Fruit fly (Drosophila melanogaster) whole organism, embryonic: ENCODE data around the gene ATPsynepsilonL.

Experiments
- B-H1 ChIP-seq: fragments of 200-800 bp; sonication (Bioruptor generic); IDR thresholded peaks from 3 replicates; pipeline ENCODE4 v1.3.6; 2022; ENCODE audit warnings: missing biosample characterization, missing genetic modification characterization
- C15 ChIP-seq: fragments of 200-800 bp; sonication (Bioruptor generic); IDR thresholded peaks from 3 replicates; pipeline ENCODE4 v1.3.6; 2022; ENCODE audit warnings: missing biosample characterization, missing genetic modification characterization
- CG12155 ChIP-seq: fragments of 200-800 bp; sonication (Bioruptor generic); optimal IDR thresholded peaks from 3 replicates; lab custom pipeline; 2016; ENCODE audit warnings: missing biosample characterization, missing genetic modification characterization
- CG13775 ChIP-seq: fragments of 200-800 bp; sonication (Bioruptor generic); optimal IDR thresholded peaks from 3 replicates; lab custom pipeline; 2017; ENCODE audit warnings: missing biosample characterization, mild to moderate bottlenecking, missing genetic modification characterization
- CG14710 ChIP-seq: fragments of 200-800 bp; sonication (Bioruptor generic); optimal IDR thresholded peaks from 3 replicates; lab custom pipeline; 2019; ENCODE audit warnings: missing biosample characterization, mild to moderate bottlenecking, missing genetic modification characterization, moderate library complexity
- CG1602 ChIP-seq: fragments of 200-800 bp; sonication (Bioruptor generic); optimal IDR thresholded peaks from 3 replicates; lab custom pipeline; 2016; ENCODE audit warnings: missing biosample characterization, missing genetic modification characterization
- CG16813 ChIP-seq: fragments of 200-800 bp; sonication (Bioruptor generic); IDR thresholded peaks from 3 replicates; pipeline ENCODE4 v1.3.6; 2022; ENCODE audit warnings: missing biosample characterization, missing genetic modification characterization; ENCODE audit not compliant: partially characterized antibody
- CG17612 ChIP-seq: fragments of 200-800 bp; sonication (Bioruptor generic); IDR thresholded peaks from 2 replicates; pipeline ENCODE4 v1.3.6; 2022; ENCODE audit warnings: missing biosample characterization, missing genetic modification characterization
- CG17829 ChIP-seq: fragments of 200-800 bp; optimal IDR thresholded peaks from 2 replicates; lab custom pipeline; 2019; ENCODE audit warnings: missing biosample characterization, mild to moderate bottlenecking, missing genetic modification characterization, moderate library complexity
- CG30020 ChIP-seq: fragments of 200-800 bp; optimal IDR thresholded peaks from 2 replicates; lab custom pipeline; 2019; ENCODE audit warnings: missing biosample characterization, mild to moderate bottlenecking, missing genetic modification characterization, moderate library complexity
- CG32532 ChIP-seq: fragments of 200-800 bp; sonication (Bioruptor generic); IDR thresholded peaks from 2 replicates; pipeline ENCODE4 v1.3.6; 2022; ENCODE audit warnings: missing biosample characterization, missing genetic modification characterization
- CG4617 ChIP-seq: fragments of 200-800 bp; sonication (Bioruptor generic); optimal IDR thresholded peaks from 3 replicates; lab custom pipeline; 2016; ENCODE audit warnings: missing biosample characterization, missing genetic modification characterization, borderline replicate concordance
- CG4707 ChIP-seq: fragments of 200-800 bp; sonication (Bioruptor generic); optimal IDR thresholded peaks from 2 replicates; lab custom pipeline; 2018; ENCODE audit warnings: missing biosample characterization, mild to moderate bottlenecking, missing genetic modification characterization, moderate library complexity
- CG4820 ChIP-seq: fragments of 200-800 bp; sonication (Bioruptor generic); optimal IDR thresholded peaks from 3 replicates; lab custom pipeline; 2016; ENCODE audit warnings: missing biosample characterization, missing genetic modification characterization
- CG4854 ChIP-seq: fragments of 200-800 bp; sonication (Bioruptor generic); optimal IDR thresholded peaks from 2 replicates; lab custom pipeline; 2016; ENCODE audit warnings: missing biosample characterization, missing genetic modification characterization, inconsistent platforms
- CG5953 ChIP-seq: fragments of 200-800 bp; sonication (Bioruptor generic); IDR thresholded peaks from 2 replicates; pipeline ENCODE4 v1.3.6; 2022; ENCODE audit warnings: missing biosample characterization, missing genetic modification characterization
- CG6175 ChIP-seq: fragments of 200-800 bp; sonication (Bioruptor generic); IDR thresholded peaks from 3 replicates; pipeline ENCODE4 v1.3.6; 2022; ENCODE audit warnings: missing biosample characterization, missing genetic modification characterization
- CG6791 ChIP-seq: fragments of 200-800 bp; sonication (Bioruptor generic); IDR thresholded peaks from 3 replicates; pipeline ENCODE4 v1.3.6; 2022; ENCODE audit warnings: missing biosample characterization, missing genetic modification characterization; ENCODE audit not compliant: partially characterized antibody
- CG7745 ChIP-seq: fragments of 200-800 bp; sonication (Bioruptor generic); optimal IDR thresholded peaks from 2 replicates; lab custom pipeline; 2018; ENCODE audit warnings: missing biosample characterization, mild to moderate bottlenecking, missing genetic modification characterization, moderate library complexity
- CG9437 ChIP-seq: fragments of 200-800 bp; sonication (Bioruptor generic); optimal IDR thresholded peaks from 2 replicates; lab custom pipeline; 2018; ENCODE audit warnings: missing biosample characterization, mild to moderate bottlenecking, missing genetic modification characterization
- CG9876 ChIP-seq: fragments of 200-800 bp; sonication (Bioruptor generic); optimal IDR thresholded peaks from 2 replicates; lab custom pipeline; 2016; ENCODE audit warnings: missing biosample characterization, missing genetic modification characterization
- CHES-1-like ChIP-seq: fragments of 200-800 bp; sonication (Bioruptor generic); optimal IDR thresholded peaks from 2 replicates; lab custom pipeline; 2016; ENCODE audit warnings: missing biosample characterization, missing genetic modification characterization
- Ets97D ChIP-seq: fragments of 200-800 bp; sonication (Bioruptor generic); optimal IDR thresholded peaks from 3 replicates; lab custom pipeline; 2016; ENCODE audit warnings: missing biosample characterization, missing genetic modification characterization
- H2.0 ChIP-seq: fragments of 200-800 bp; sonication (Bioruptor generic); IDR thresholded peaks from 2 replicates; pipeline ENCODE4 v1.3.6; 2022; ENCODE audit warnings: missing biosample characterization, missing genetic modification characterization
- HLH4C ChIP-seq: fragments of 200-800 bp; sonication (Bioruptor generic); IDR thresholded peaks from 3 replicates; pipeline ENCODE4 v1.3.6; 2022; ENCODE audit warnings: missing biosample characterization, missing genetic modification characterization; ENCODE audit not compliant: partially characterized antibody
- HmgD ChIP-seq: fragments of 200-800 bp; sonication (Bioruptor generic); optimal IDR thresholded peaks from 3 replicates; lab custom pipeline; 2016; ENCODE audit warnings: missing biosample characterization, missing genetic modification characterization
- HmgZ ChIP-seq: fragments of 200-800 bp; sonication (Bioruptor generic); optimal IDR thresholded peaks from 2 replicates; lab custom pipeline; 2018; ENCODE audit warnings: missing biosample characterization, mild to moderate bottlenecking, missing genetic modification characterization
- Hr51 ChIP-seq, 2 experiments: fragments of 200-800 bp; sonication (Bioruptor generic); optimal IDR thresholded peaks; 2 replicates in 1 of 2; 3 replicates in 1 of 2; lab custom pipeline; 2016 to 2018; ENCODE audit warnings: missing biosample characterization in 2 of 2, missing genetic modification characterization in 2 of 2, mild to moderate bottlenecking in 1 of 2, moderate library complexity in 1 of 2
- Lpt ChIP-seq: fragments of >200 bp; optimal IDR thresholded peaks from 2 replicates; lab custom pipeline; 2018; ENCODE audit warnings: missing biosample characterization, missing genetic modification characterization
- Med ChIP-seq: fragments of 200-800 bp; sonication (Bioruptor generic); peaks from one replicate; lab custom pipeline; 2016; ENCODE audit warnings: missing biosample characterization, missing genetic modification characterization, mild to moderate bottlenecking, inconsistent platforms, moderate library complexity
- Myb ChIP-seq: fragments of 200-800 bp; sonication (Bioruptor generic); optimal IDR thresholded peaks from 2 replicates; lab custom pipeline; 2016; ENCODE audit warnings: missing biosample characterization, missing genetic modification characterization
- NC2β ChIP-seq: fragments of 200-800 bp; sonication (Bioruptor generic); optimal IDR thresholded peaks from 2 replicates; lab custom pipeline; 2016; ENCODE audit warnings: missing biosample characterization, missing genetic modification characterization
- NK7.1 ChIP-seq: fragments of 200-800 bp; sonication (Bioruptor generic); optimal IDR thresholded peaks from 3 replicates; lab custom pipeline; 2016; ENCODE audit warnings: missing biosample characterization, missing genetic modification characterization
- Pdp1 ChIP-seq, 2 experiments: fragments of 200-800 bp; sonication (Bioruptor generic); optimal IDR thresholded peaks; 3 replicates each; lab custom pipeline; 2016; ENCODE audit warnings: missing biosample characterization in 2 of 2, missing genetic modification characterization in 2 of 2, mild to moderate bottlenecking in 1 of 2, moderate library complexity in 1 of 2
- Ptx1 ChIP-seq: fragments of 200-800 bp; sonication (Bioruptor generic); IDR thresholded peaks from 2 replicates; pipeline ENCODE4 v1.3.6; 2022; ENCODE audit warnings: missing biosample characterization, missing genetic modification characterization
- Sry-β ChIP-seq: fragments of 200-800 bp; sonication (Bioruptor generic); optimal IDR thresholded peaks from 2 replicates; lab custom pipeline; 2018; ENCODE audit warnings: missing biosample characterization, mild to moderate bottlenecking, missing genetic modification characterization, moderate library complexity
- Trl ChIP-seq, 3 experiments: fragments of >200 bp in 2 of 3; fragments of 200-800 bp in 1 of 3; sonication (Bioruptor generic) in 1 of 3; optimal IDR thresholded peaks; 2 replicates in 1 of 3; 3 replicates in 2 of 3; lab custom pipeline; 2016 to 2017; ENCODE audit warnings: missing biosample characterization in 1 of 3, missing genetic modification characterization in 1 of 3
- Vsx1 ChIP-seq: fragments of 200-800 bp; sonication (Bioruptor generic); optimal IDR thresholded peaks from 2 replicates; lab custom pipeline; 2017; ENCODE audit warnings: missing biosample characterization, mild to moderate bottlenecking, missing genetic modification characterization, missing genetic modification reagents
- amos ChIP-seq: fragments of 200-800 bp; sonication (Bioruptor generic); IDR thresholded peaks from 2 replicates; pipeline ENCODE4 v1.3.6; 2022; ENCODE audit warnings: missing biosample characterization, missing genetic modification characterization; ENCODE audit not compliant: partially characterized antibody
- chm ChIP-seq: fragments of 200-800 bp; sonication (Bioruptor generic); IDR thresholded peaks from 2 replicates; pipeline ENCODE4 v1.3.6; 2022; ENCODE audit warnings: missing biosample characterization, missing genetic modification characterization
- ci ChIP-seq: fragments of 200-800 bp; sonication (Bioruptor generic); IDR thresholded peaks from 3 replicates; pipeline ENCODE4 v1.3.6; 2022; ENCODE audit warnings: missing biosample characterization, missing genetic modification characterization
- dmrt11E ChIP-seq: fragments of 200-800 bp; sonication (Bioruptor generic); optimal IDR thresholded peaks from 3 replicates; lab custom pipeline; 2018; ENCODE audit warnings: missing biosample characterization, mild to moderate bottlenecking, missing genetic modification characterization, moderate library complexity
- eve ChIP-seq, 2 experiments: fragments of >200 bp; optimal IDR thresholded peaks; 2 replicates each; lab custom pipeline; 2017; ENCODE audit warnings: missing biosample characterization in 2 of 2, missing genetic modification characterization in 2 of 2
- ftz-f1 ChIP-seq: fragments of 200-800 bp; sonication (Bioruptor generic); optimal IDR thresholded peaks from 2 replicates; lab custom pipeline; 2016; ENCODE audit warnings: missing biosample characterization, missing genetic modification characterization
- gce ChIP-seq: fragments of 200-800 bp; sonication (Bioruptor generic); IDR thresholded peaks from 3 replicates; pipeline ENCODE4 v1.3.6; 2022; ENCODE audit warnings: missing biosample characterization, missing genetic modification characterization
- her ChIP-seq: fragments of 200-800 bp; sonication (Bioruptor generic); optimal IDR thresholded peaks from 2 replicates; lab custom pipeline; 2016; ENCODE audit warnings: missing biosample characterization, missing genetic modification characterization
- ken ChIP-seq: fragments of 200-800 bp; sonication (Bioruptor generic); IDR thresholded peaks from 3 replicates; pipeline ENCODE4 v1.3.6; 2022; ENCODE audit warnings: missing biosample characterization, missing genetic modification characterization
- sens ChIP-seq: fragments of 200-800 bp; sonication (Bioruptor generic); peaks from one replicate; lab custom pipeline; 2016; ENCODE audit warnings: missing biosample characterization, missing genetic modification characterization
- slbo ChIP-seq: fragments of 200-800 bp; sonication (Bioruptor generic); IDR thresholded peaks from 2 replicates; pipeline ENCODE4 v1.3.6; 2022; ENCODE audit warnings: missing biosample characterization, missing genetic modification characterization
- so ChIP-seq: fragments of 200-800 bp; sonication (Bioruptor generic); IDR thresholded peaks from 3 replicates; pipeline ENCODE4 v1.3.6; 2022; ENCODE audit warnings: missing biosample characterization, missing genetic modification characterization

ATPsynepsilonL gene

dm6 chr3R:10161163-10161562, 39.6 kb downstream of the ATPsynepsilonL start, which contains the start of gene CG6254 (continued):
- peak in 1 of 2 experiments; percentile 9 for TF ChIP-seq Hr51 (GFP tag; optimal IDR thresholded peaks at IDR 0.05; lab: Kevin White, UChicago)
- peak in 1 of 2 experiments; percentile 29 for TF ChIP-seq Pdp1 (GFP tag; optimal IDR thresholded peaks at IDR 0.05; lab: Kevin White, UChicago)
- TF ChIP-seq CG4820 (GFP tag; lab: Kevin White, UChicago): no peak
- peak; percentile 28 for TF ChIP-seq CG12155 (GFP tag; lab: Kevin White, UChicago)
- no peak for TF ChIP-seq chm (GFP tag; lab: Robert Waterston, UW)
- peak; percentile 57; the same call in 1 of the 2 replicates for TF ChIP-seq amos (GFP tag; lab: Robert Waterston, UW)
- no peak for TF ChIP-seq Lpt (GFP tag; lab: Kevin White, UChicago)
- TF ChIP-seq slbo (GFP tag; lab: Robert Waterston, UW): peak; percentile 74; the same call in 1 of the 2 replicates
- TF ChIP-seq C15 (GFP tag; lab: Robert Waterston, UW): no peak
- TF ChIP-seq CG6175: no peak
- TF ChIP-seq CG17612 (GFP tag; lab: Robert Waterston, UW): no peak
- TF ChIP-seq H2.0 (GFP tag; lab: Robert Waterston, UW): no peak
- TF ChIP-seq Ets97D (GFP tag; lab: Kevin White, UChicago): no peak
- peak; percentile 64 for TF ChIP-seq CG32532 (GFP tag; lab: Robert Waterston, UW)
- TF ChIP-seq dmrt11E (tag; lab: Kevin White, UChicago): peak; percentile 25
- TF ChIP-seq so (GFP tag; lab: Robert Waterston, UW): no peak; the same call in 2 of the 3 replicates
- 0 out of 3 replicates have a peak, but pooled peaks have one; percentile 47 for TF ChIP-seq ci
- peak; percentile 32; the same call in 1 of the 3 replicates for TF ChIP-seq CG16813 (GFP tag; lab: Robert Waterston, UW)
- TF ChIP-seq NK7.1: peak; percentile 10
- peak; percentile 54 for TF ChIP-seq CG30020
- TF ChIP-seq CG1602 (GFP tag; lab: Kevin White, UChicago): no peak
- peak; percentile 85 for TF ChIP-seq CG4617 (GFP tag; lab: Kevin White, UChicago)
- no peak for TF ChIP-seq CG4707 (GFP tag; lab: Kevin White, UChicago)
- TF ChIP-seq CG7745 (tag; lab: Kevin White, UChicago): no peak
- no peak; the same call in 1 of the 3 replicates for TF ChIP-seq HLH4C (GFP tag; lab: Robert Waterston, UW)
- no peak for TF ChIP-seq CG9437 (GFP tag; lab: Kevin White, UChicago)
- TF ChIP-seq sens (GFP tag; lab: Kevin White, UChicago): peak; percentile 58
- no peak for TF ChIP-seq eve (GFP tag; optimal IDR thresholded peaks at IDR 0.05; lab: Kevin White, UChicago)
- peak; percentile 93 for TF ChIP-seq Myb (GFP tag; lab: Kevin White, UChicago)
- TF ChIP-seq gce (GFP tag; lab: Robert Waterston, UW): no peak
- TF ChIP-seq CG14710: peak; percentile 17
- peak; percentile 46 for TF ChIP-seq CG17829
- peak; percentile 40; the same call in 1 of the 3 replicates for TF ChIP-seq ken (GFP tag; lab: Robert Waterston, UW)
- no peak for TF ChIP-seq CG13775
- TF ChIP-seq CG6791 (GFP tag; lab: Robert Waterston, UW): peak; percentile 47; the same call in 1 of the 3 replicates
- TF ChIP-seq her (GFP tag; lab: Kevin White, UChicago): peak; percentile 33
- peak; percentile 32; the same call in 1 of the 2 replicates for TF ChIP-seq Ptx1
- TF ChIP-seq CHES-1-like (GFP tag; lab: Kevin White, UChicago): peak; percentile 67
- TF ChIP-seq Vsx1 (GFP tag; lab: Kevin White, UChicago): no peak
- no peak for TF ChIP-seq CG5953 (GFP tag; lab: Robert Waterston, UW)
- peak; percentile 58 for TF ChIP-seq HmgZ (tag; lab: Kevin White, UChicago)
- no peak; the same call in 2 of the 3 replicates for TF ChIP-seq B-H1
- TF ChIP-seq Trl (optimal IDR thresholded peaks at IDR 0.05; lab: Kevin White, UChicago): no peak
- peak; percentile 47 for TF ChIP-seq Trl (GFP tag; optimal IDR thresholded peaks at IDR 0.05; lab: Kevin White, UChicago)
- no peak for TF ChIP-seq NC2β (GFP tag; lab: Kevin White, UChicago)
- peak; percentile 88 for TF ChIP-seq Med (GFP tag; lab: Kevin White, UChicago)
- TF ChIP-seq HmgD: peak; percentile 69
- peak; percentile 76 for TF ChIP-seq ftz-f1 (GFP tag; lab: Kevin White, UChicago)
- peak; percentile 39 for TF ChIP-seq Sry-β (GFP tag; lab: Kevin White, UChicago)
- peak; percentile 15 for TF ChIP-seq CG4854
- peak; percentile 16 for TF ChIP-seq CG9876 (GFP tag; lab: Kevin White, UChicago)
